Worm (Caenorhabditis elegans) whole organism, L1 larva: ENCODE results near the gene fbxb-53.

Experiments
- C04F5.9 ChIP-seq: sonication (generic microtip); optimal IDR thresholded peaks from 2 replicates; lab custom pipeline; 2016; ENCODE audit warnings: missing genetic modification characterization, missing compliant biosample characterization
- C16A3.4 ChIP-seq: fragments of 150-350 bp; optimal IDR thresholded peaks from 2 replicates; lab custom pipeline; 2014; ENCODE audit warnings: missing biosample characterization, missing genetic modification characterization
- F16B12.6 ChIP-seq: fragments of 150-350 bp; optimal IDR thresholded peaks from 2 replicates; lab custom pipeline; 2014; ENCODE audit warnings: missing biosample characterization, missing genetic modification characterization
- alr-1 ChIP-seq: fragments of 200-800 bp; sonication (Bioruptor generic); optimal IDR thresholded peaks from 2 replicates; lab custom pipeline; 2018; ENCODE audit warnings: borderline replicate concordance, mild to moderate bottlenecking, missing genetic modification characterization, missing compliant biosample characterization
- aly-2 ChIP-seq: fragments of 150-350 bp; optimal IDR thresholded peaks from 2 replicates; lab custom pipeline; 2014; ENCODE audit warnings: missing biosample characterization, missing genetic modification characterization
- blmp-1 ChIP-seq: fragments of 150-350 bp; optimal IDR thresholded peaks from 2 replicates; lab custom pipeline; 2014; ENCODE audit warnings: missing biosample characterization, missing genetic modification characterization
- ceh-8 ChIP-seq: fragments of 200-800 bp; sonication (Bioruptor generic); optimal IDR thresholded peaks from 2 replicates; lab custom pipeline; 2018; ENCODE audit warnings: mild to moderate bottlenecking, missing genetic modification characterization, moderate library complexity, missing compliant biosample characterization
- ceh-82 ChIP-seq, 3 experiments: fragments of 150-350 bp in 1 of 3; sonication (generic microtip) in 2 of 3; optimal IDR thresholded peaks; 2 replicates each; lab custom pipeline; 2014 to 2017; ENCODE audit warnings: missing biosample characterization in 3 of 3, missing genetic modification characterization in 3 of 3
- ces-1 ChIP-seq: fragments of 150-350 bp; optimal IDR thresholded peaks from 2 replicates; lab custom pipeline; 2014; ENCODE audit warnings: missing biosample characterization, missing genetic modification reagents, missing genetic modification characterization
- efl-1 ChIP-seq, 4 experiments: fragments of 150-350 bp; optimal IDR thresholded peaks in 3 of 4; peaks in 1 of 4; 1 replicate in 1 of 4; 2 replicates in 3 of 4; lab custom pipeline; 2014; ENCODE audit warnings: missing biosample characterization in 2 of 4, missing genetic modification characterization in 2 of 4, missing genetic modification reagents in 2 of 4
- efl-3 ChIP-seq: fragments of 200-800 bp; sonication (Bioruptor generic); optimal IDR thresholded peaks from 2 replicates; lab custom pipeline; 2018; ENCODE audit warnings: mild to moderate bottlenecking, missing genetic modification characterization, missing compliant biosample characterization
- egl-13 ChIP-seq: sonication (generic microtip); optimal IDR thresholded peaks from 2 replicates; lab custom pipeline; 2016; ENCODE audit warnings: missing genotype, missing genetic modification reagents, missing genetic modification characterization, missing compliant biosample characterization
- elt-3 ChIP-seq, 6 experiments: fragments of 150-350 bp in 1 of 6; sonication (generic microtip); optimal IDR thresholded peaks; 2 replicates each; lab custom pipeline; 2017 to 2018; ENCODE audit warnings: missing biosample characterization in 6 of 6, missing genetic modification characterization in 6 of 6, inconsistent platforms in 1 of 6
- fkh-10 ChIP-seq: sonication (generic microtip); optimal IDR thresholded peaks from 2 replicates; lab custom pipeline; 2017; ENCODE audit warnings: missing biosample characterization, missing genetic modification reagents, missing genetic modification characterization
- fkh-4 ChIP-seq: sonication (generic microtip); optimal IDR thresholded peaks from 2 replicates; lab custom pipeline; 2016; ENCODE audit warnings: missing compliant biosample characterization, missing genetic modification characterization, borderline replicate concordance
- grh-1 ChIP-seq: fragments of 200-800 bp; sonication (Bioruptor generic); IDR thresholded peaks from 2 replicates; pipeline ENCODE4 v1.3.6; 2022; ENCODE audit warnings: missing genetic modification reagents, missing genetic modification characterization, missing compliant biosample characterization
- lin-13 ChIP-seq: fragments of 150-350 bp; optimal IDR thresholded peaks from 2 replicates; lab custom pipeline; 2014; ENCODE audit warnings: missing biosample characterization, missing genetic modification reagents, missing genetic modification characterization
- lir-3 ChIP-seq: sonication (generic microtip); optimal IDR thresholded peaks from 2 replicates; lab custom pipeline; 2016; ENCODE audit warnings: mild to moderate bottlenecking, missing genetic modification characterization, moderate library complexity, missing compliant biosample characterization; ENCODE audit not compliant: poor library complexity
- lsy-2 ChIP-seq, 2 experiments: fragments of 150-350 bp; optimal IDR thresholded peaks; 2 replicates each; lab custom pipeline; 2014; ENCODE audit warnings: missing biosample characterization in 2 of 2, missing genetic modification characterization in 2 of 2
- mef-2 ChIP-seq: fragments of 150-350 bp; optimal IDR thresholded peaks from 2 replicates; lab custom pipeline; 2014; ENCODE audit warnings: missing biosample characterization, missing genetic modification characterization
- mep-1 ChIP-seq: fragments of 150-350 bp; optimal IDR thresholded peaks from 2 replicates; lab custom pipeline; 2014; ENCODE audit warnings: missing biosample characterization, missing genetic modification characterization
- nhr-12 ChIP-seq: sonication (generic microtip); optimal IDR thresholded peaks from 2 replicates; lab custom pipeline; 2017; ENCODE audit warnings: missing biosample characterization, missing genetic modification characterization
- nhr-47 ChIP-seq: sonication (generic microtip); optimal IDR thresholded peaks from 2 replicates; lab custom pipeline; 2016; ENCODE audit warnings: mild to moderate bottlenecking, missing genetic modification characterization, moderate library complexity, missing compliant biosample characterization
- nhr-71 ChIP-seq: sonication (generic microtip); optimal IDR thresholded peaks from 2 replicates; lab custom pipeline; 2016; ENCODE audit warnings: mild to moderate bottlenecking, missing genetic modification characterization, moderate library complexity, missing compliant biosample characterization
- nhr-76 ChIP-seq: sonication (generic microtip); optimal IDR thresholded peaks from 2 replicates; lab custom pipeline; 2017; ENCODE audit warnings: missing biosample characterization, missing genetic modification characterization
- nhr-77 ChIP-seq: fragments of 150-350 bp; optimal IDR thresholded peaks from 2 replicates; lab custom pipeline; 2014; ENCODE audit warnings: missing biosample characterization, missing genetic modification characterization
- nhr-84 ChIP-seq: sonication (generic microtip); optimal IDR thresholded peaks from 2 replicates; lab custom pipeline; 2017; ENCODE audit warnings: missing biosample characterization, missing genetic modification characterization
- pax-3 ChIP-seq: fragments of 200-800 bp; sonication (Bioruptor generic); optimal IDR thresholded peaks from 2 replicates; lab custom pipeline; 2018; ENCODE audit warnings: mild to moderate bottlenecking, missing genetic modification characterization, moderate library complexity, missing compliant biosample characterization
- pqm-1 ChIP-seq: sonication (generic microtip); optimal IDR thresholded peaks from 3 replicates; lab custom pipeline; 2017; ENCODE audit warnings: missing biosample characterization, missing genetic modification characterization
- skn-1 ChIP-seq: fragments of 150-350 bp; optimal IDR thresholded peaks from 2 replicates; lab custom pipeline; 2014; ENCODE audit warnings: missing biosample characterization, missing genetic modification characterization
- snpc-4 ChIP-seq: fragments of 150-350 bp; optimal IDR thresholded peaks from 2 replicates; lab custom pipeline; 2014; ENCODE audit warnings: missing biosample characterization, missing genetic modification characterization
- snu-23 ChIP-seq: sonication (generic microtip); optimal IDR thresholded peaks from 2 replicates; lab custom pipeline; 2016; ENCODE audit warnings: missing genetic modification characterization, missing compliant biosample characterization
- sptf-1 ChIP-seq: fragments of 150-350 bp; optimal IDR thresholded peaks from 2 replicates; lab custom pipeline; 2014; ENCODE audit warnings: missing biosample characterization, missing genetic modification characterization
- swsn-7 ChIP-seq: sonication (generic microtip); optimal IDR thresholded peaks from 2 replicates; lab custom pipeline; 2016; ENCODE audit warnings: missing genetic modification characterization, missing compliant biosample characterization
- tbx-2 ChIP-seq: sonication (generic microtip); optimal IDR thresholded peaks from 2 replicates; lab custom pipeline; 2016; ENCODE audit warnings: missing genetic modification characterization, missing compliant biosample characterization
- unc-130 ChIP-seq: fragments of 150-350 bp; optimal IDR thresholded peaks from 2 replicates; lab custom pipeline; 2017; ENCODE audit warnings: missing biosample characterization, missing genetic modification characterization, inconsistent platforms
- xbp-1 ChIP-seq: sonication (generic microtip); optimal IDR thresholded peaks from 2 replicates; lab custom pipeline; 2016; ENCODE audit warnings: missing genetic modification characterization, missing compliant biosample characterization
- zag-1 ChIP-seq: fragments of 150-350 bp; optimal IDR thresholded peaks from 2 replicates; lab custom pipeline; 2014; ENCODE audit warnings: missing biosample characterization, missing genetic modification characterization

fbxb-53 gene

DNA sequence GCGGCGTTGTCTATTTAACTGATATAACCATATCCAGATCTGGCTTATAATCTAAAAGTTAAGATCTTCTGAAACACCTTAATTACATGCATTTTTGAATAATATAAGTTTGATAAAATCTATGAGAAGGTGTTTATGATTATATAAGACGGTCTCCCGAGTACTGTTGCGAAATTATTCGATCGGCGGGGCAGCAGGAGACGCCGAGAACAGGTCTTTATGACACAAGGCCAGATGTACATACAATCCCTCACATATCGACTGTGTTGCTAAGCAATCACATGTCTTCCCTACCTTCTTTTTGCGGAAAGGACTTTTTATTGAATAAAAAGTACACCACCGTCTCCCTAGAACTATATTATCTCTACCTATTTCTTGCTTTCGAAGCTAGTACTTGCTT, at the start of gene fbxb-53:
Gene fbxb-53 (plus strand): TSS at position 301 of the 400 bp plus-strand sequence.
- TF ChIP-seq F16B12.6 (tag; lab: Kevin White, UChicago): no peak
- no peak for TF ChIP-seq ces-1 (GFP tag; lab: Kevin White, UChicago)
- TF ChIP-seq blmp-1 (tag; lab: Kevin White, UChicago): no peak
- TF ChIP-seq nhr-47: no peak
- TF ChIP-seq nhr-71 (tag; lab: Kevin White, UChicago): no peak
- TF ChIP-seq nhr-12 (tag; lab: Kevin White, UChicago): no peak
- no peak for TF ChIP-seq snpc-4
- TF ChIP-seq egl-13: no peak
- no peak for TF ChIP-seq xbp-1 (tag; lab: Kevin White, UChicago)
- TF ChIP-seq swsn-7: no peak
- no peak for TF ChIP-seq ceh-82 (tag; optimal IDR thresholded peaks at IDR 0.05; lab: Kevin White, UChicago)
- TF ChIP-seq ceh-8 (GFP tag; lab: Kevin White, UChicago): no peak

DNA sequence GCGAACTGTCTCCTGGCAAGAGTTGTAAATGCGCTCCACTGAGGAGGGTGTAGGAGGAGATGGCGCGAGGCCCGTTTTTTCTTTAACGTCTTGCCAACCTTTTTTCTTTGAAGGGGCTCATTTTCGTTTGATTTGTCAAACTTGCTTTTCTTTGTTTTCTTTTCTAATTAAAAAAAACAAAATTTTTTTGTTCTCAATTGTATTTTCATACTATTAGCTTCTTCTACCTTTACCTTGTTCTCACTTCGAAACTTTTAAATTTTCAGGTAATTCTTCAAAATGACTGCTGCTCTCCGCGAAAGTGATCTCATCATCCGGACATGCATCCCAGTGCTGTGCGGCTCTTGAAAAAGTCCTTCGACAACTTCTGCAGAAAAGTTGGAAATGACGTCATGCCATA, 46.7 kb upstream of the fbxb-53 start, which contains the start of gene fbxa-184:
Gene fbxa-184 (plus strand): TSS at position 301 of the 400 bp plus-strand sequence.
- TF ChIP-seq mep-1 (tag; lab: Kevin White, UChicago): no peak
- TF ChIP-seq nhr-76 (tag; lab: Kevin White, UChicago): no peak

DNA sequence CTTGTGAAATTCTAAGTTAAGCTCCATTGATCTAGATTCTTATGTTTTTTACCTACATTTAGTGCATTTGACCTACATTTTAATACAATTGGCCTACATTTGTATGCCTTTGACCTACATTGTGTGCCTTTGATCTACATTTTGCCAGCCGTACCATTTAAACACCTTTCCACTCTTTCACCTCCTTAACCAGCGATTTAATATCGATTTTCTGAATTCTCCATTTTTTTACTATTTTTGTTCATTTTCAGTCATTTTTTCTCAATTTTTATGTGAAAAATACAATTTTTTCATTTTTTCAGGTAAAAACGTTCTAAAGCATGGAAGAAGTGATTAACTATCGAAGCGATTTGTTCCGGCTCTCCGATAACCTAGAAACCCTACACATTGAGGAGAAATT, 43.7 kb upstream of the fbxb-53 start, which contains the start of gene btb-7:
Gene btb-7 (plus strand): TSS at position 301 of the 400 bp plus-strand sequence.
- TF ChIP-seq skn-1 (no peak), C04F5.9 (tag; lab: Kevin White, UChicago) (no peak), fkh-10 (GFP tag; lab: Kevin White, UChicago) (no peak), lir-3 (tag; lab: Kevin White, UChicago) (no peak), aly-2 (no peak), elt-3 (tag; optimal IDR thresholded peaks at IDR 0.05; lab: Kevin White, UChicago) (no peak), pax-3 (tag; lab: Kevin White, UChicago) (no peak)
- TF ChIP-seq, all 84 proteins: peak for 0

DNA sequence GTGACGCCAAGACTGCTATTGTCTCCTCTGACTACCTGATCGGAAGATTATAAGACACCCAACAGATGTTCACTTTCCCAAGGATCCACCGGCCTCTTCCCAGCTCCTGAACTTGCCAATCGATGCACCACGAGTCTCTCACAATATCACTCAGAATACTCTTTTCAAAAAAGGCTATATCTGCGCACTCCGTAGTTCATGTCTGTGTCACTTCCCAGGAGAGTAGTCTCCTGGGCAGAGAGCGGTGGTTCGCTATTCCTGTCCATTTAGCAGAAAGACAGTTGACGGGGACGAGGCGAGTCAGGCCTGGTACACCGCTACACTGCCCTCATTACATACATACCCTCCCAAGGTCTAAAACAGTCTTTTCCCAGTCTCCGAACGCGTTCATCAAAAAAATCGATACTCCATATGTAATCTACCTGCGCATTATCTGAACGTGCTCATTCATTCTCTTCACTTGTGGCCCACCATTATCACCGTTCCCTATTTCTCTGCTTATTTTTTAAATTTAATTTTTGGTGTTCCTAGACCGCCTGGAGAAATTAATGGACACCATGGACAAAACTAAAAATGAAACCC, 41.8 kb upstream of the fbxb-53 start, which contains the start of gene btb-6:
Gene btb-6 (plus strand): TSS at position 532 of the 582 bp plus-strand sequence.
- TF ChIP-seq elt-3 (tag; optimal IDR thresholded peaks at IDR 0.05; lab: Kevin White, UChicago) (no peak), lsy-2 (tag; optimal IDR thresholded peaks at IDR 0.05; lab: Kevin White, UChicago) (no peak), alr-1 (no peak), ces-1 (GFP tag; lab: Kevin White, UChicago) (no peak), sptf-1 (tag; lab: Kevin White, UChicago) (no peak), zag-1 (tag; lab: Kevin White, UChicago) (no peak), C04F5.9 (tag; lab: Kevin White, UChicago) (no peak), pqm-1 (tag; lab: Kevin White, UChicago) (no peak), mef-2 (tag; lab: Kevin White, UChicago) (no peak)

DNA sequence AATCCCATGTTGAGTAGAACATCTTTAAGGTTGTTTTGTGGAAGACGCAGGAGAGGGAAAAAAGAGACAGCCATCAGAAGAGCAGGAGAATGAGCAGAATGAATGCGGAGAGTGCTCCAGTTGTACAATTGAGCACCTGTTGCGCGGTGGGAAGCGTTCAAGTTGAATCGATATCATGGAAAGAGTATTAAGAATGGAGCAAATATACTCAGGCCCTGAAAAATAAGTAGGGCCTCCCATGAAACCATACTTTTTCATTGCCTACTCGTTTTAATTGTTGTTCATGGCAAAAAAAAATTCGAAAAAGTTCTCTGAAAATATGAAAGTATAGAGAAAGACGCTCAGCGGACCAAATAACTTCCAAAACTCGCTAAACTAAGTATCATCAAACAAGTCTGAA, 37.5 kb upstream of the fbxb-53 start, which contains the start of gene fbxb-48:
Gene fbxb-48 (minus strand): TSS at position 101 of the 400 bp plus-strand sequence.
- TF ChIP-seq snu-23 (GFP tag; lab: Kevin White, UChicago) (no peak), fkh-4 (no peak), alr-1 (no peak), F16B12.6 (tag; lab: Kevin White, UChicago) (no peak), grh-1 (GFP tag; lab: Robert Waterston, UW) (no peak), nhr-47 (no peak), tbx-2 (tag; lab: Kevin White, UChicago) (no peak), ces-1 (GFP tag; lab: Kevin White, UChicago) (no peak), lin-13 (no peak), swsn-7 (no peak)

DNA sequence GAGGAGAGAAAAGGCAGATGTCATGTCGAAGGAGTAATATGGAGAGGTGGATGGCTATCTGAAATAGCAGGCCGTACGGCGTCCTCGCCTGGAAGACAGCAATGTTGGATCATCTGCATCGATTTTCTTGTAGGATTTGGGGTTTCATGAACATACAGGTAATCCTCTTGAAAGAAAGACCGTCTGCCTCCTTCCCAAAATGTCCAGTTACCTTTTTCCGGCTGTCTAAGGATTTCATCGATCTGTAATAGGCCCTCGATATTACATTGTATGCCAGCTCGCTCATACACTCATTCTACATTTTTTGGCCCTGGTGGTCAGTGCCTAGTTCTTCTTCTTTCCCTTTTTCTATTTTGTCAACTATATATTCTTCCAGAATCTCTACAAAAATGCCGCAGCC, 34.3 kb upstream of the fbxb-53 start, which contains the start of the genes fbxb-5 and btb-8:
Gene fbxb-5 (minus strand): TSS at position 101 of the 400 bp plus-strand sequence.
Gene btb-8 (plus strand): TSS at position 377 of the 400 bp plus-strand sequence.
- TF ChIP-seq nhr-84 (tag; lab: Kevin White, UChicago): no peak
- no peak for TF ChIP-seq unc-130 (tag; lab: Kevin White, UChicago)
- no peak for TF ChIP-seq nhr-77
- no peak for TF ChIP-seq fkh-10 (GFP tag; lab: Kevin White, UChicago)
- TF ChIP-seq F16B12.6 (tag; lab: Kevin White, UChicago): no peak
- no peak for TF ChIP-seq C16A3.4 (tag; lab: Kevin White, UChicago)
- TF ChIP-seq lir-3 (tag; lab: Kevin White, UChicago): no peak
- no peak for TF ChIP-seq aly-2
- no peak for TF ChIP-seq efl-3
- no peak for TF ChIP-seq efl-1 (optimal IDR thresholded peaks at IDR 0.05; lab: Kevin White, UChicago)
- TF ChIP-seq efl-1 (GFP tag; optimal IDR thresholded peaks at IDR 0.05 in 1 of 2; lab: Kevin White, UChicago): no peak
- TF ChIP-seq skn-1: no peak
- no peak for TF ChIP-seq lin-13
